Worm (Caenorhabditis elegans) whole organism, L2 larva: ENCODE measurements around the gene math-28.

Experiments used
- C34F6.9 ChIP-seq: fragments of 150-350 bp; optimal IDR thresholded peaks from 2 replicates; lab custom pipeline; 2014; ENCODE audit warnings: missing biosample characterization, missing genetic modification characterization
- F13H6.1 ChIP-seq: sonication (generic microtip); optimal IDR thresholded peaks from 2 replicates; lab custom pipeline; 2016; ENCODE audit warnings: missing genetic modification characterization, missing compliant biosample characterization
- R02D3.7 ChIP-seq: fragments of 150-350 bp; optimal IDR thresholded peaks from 2 replicates; lab custom pipeline; 2014; ENCODE audit warnings: missing biosample characterization, missing genetic modification characterization
- Y55F3AM.14 ChIP-seq: fragments of 200-800 bp; sonication (Bioruptor generic); optimal IDR thresholded peaks from 2 replicates; lab custom pipeline; 2018; ENCODE audit warnings: mild to moderate bottlenecking, missing genetic modification characterization, missing compliant biosample characterization
- alr-1 ChIP-seq: fragments of 150-350 bp; optimal IDR thresholded peaks from 2 replicates; lab custom pipeline; 2014; ENCODE audit warnings: missing biosample characterization, missing genetic modification characterization
- ceh-16 ChIP-seq: fragments of 150-350 bp; optimal IDR thresholded peaks from 2 replicates; lab custom pipeline; 2014; ENCODE audit warnings: missing biosample characterization, missing genetic modification characterization
- crh-2 ChIP-seq: sonication (generic microtip); optimal IDR thresholded peaks from 2 replicates; lab custom pipeline; 2017; ENCODE audit warnings: missing biosample characterization, missing genetic modification characterization
- egl-27 ChIP-seq: sonication (generic microtip); optimal IDR thresholded peaks from 3 replicates; lab custom pipeline; 2017; ENCODE audit warnings: missing biosample characterization, missing genetic modification reagents, missing genetic modification characterization
- elt-1 ChIP-seq: fragments of 150-350 bp; optimal IDR thresholded peaks from 2 replicates; lab custom pipeline; 2014; ENCODE audit warnings: missing biosample characterization, missing genetic modification characterization
- elt-3 ChIP-seq: sonication (generic microtip); optimal IDR thresholded peaks from 2 replicates; lab custom pipeline; 2017; ENCODE audit warnings: missing biosample characterization, missing genetic modification characterization
- fos-1 ChIP-seq: fragments of 150-350 bp; optimal IDR thresholded peaks from 2 replicates; lab custom pipeline; 2014; ENCODE audit warnings: missing biosample characterization, missing genetic modification characterization
- lin-11 ChIP-seq: fragments of 150-350 bp; sonication (generic microtip); optimal IDR thresholded peaks from 2 replicates; lab custom pipeline; 2014; ENCODE audit warnings: missing biosample characterization, missing genetic modification characterization, inconsistent platforms, mixed read lengths
- lin-13 ChIP-seq: fragments of 150-350 bp; optimal IDR thresholded peaks from 2 replicates; lab custom pipeline; 2014; ENCODE audit warnings: missing biosample characterization, missing genetic modification reagents, missing genetic modification characterization
- lin-39 ChIP-seq: fragments of 150-350 bp; optimal IDR thresholded peaks from 2 replicates; lab custom pipeline; 2014; ENCODE audit warnings: missing biosample characterization, missing genetic modification reagents, missing genetic modification characterization
- mab-5 ChIP-seq: fragments of 150-350 bp; optimal IDR thresholded peaks from 2 replicates; lab custom pipeline; 2014; ENCODE audit warnings: missing biosample characterization, missing genetic modification characterization
- mbf-1 ChIP-seq: sonication (generic microtip); optimal IDR thresholded peaks from 2 replicates; lab custom pipeline; 2017; ENCODE audit warnings: missing biosample characterization, missing genetic modification characterization
- mdl-1 ChIP-seq, 2 experiments: fragments of 150-350 bp in 1 of 2; sonication (generic microtip) in 1 of 2; optimal IDR thresholded peaks; 2 replicates each; lab custom pipeline; 2017; ENCODE audit warnings: missing biosample characterization in 2 of 2, missing genetic modification characterization in 2 of 2
- nhr-10 ChIP-seq: sonication (generic microtip); optimal IDR thresholded peaks from 2 replicates; lab custom pipeline; 2017; ENCODE audit warnings: missing biosample characterization, missing genetic modification characterization
- nhr-21 ChIP-seq: fragments of 150-350 bp; optimal IDR thresholded peaks from 2 replicates; lab custom pipeline; 2014; ENCODE audit warnings: missing biosample characterization, missing genetic modification characterization
- nhr-23 ChIP-seq: fragments of 150-350 bp; optimal IDR thresholded peaks from 2 replicates; lab custom pipeline; 2014; ENCODE audit warnings: missing biosample characterization, missing genetic modification reagents, missing genetic modification characterization
- nhr-237 ChIP-seq: fragments of 150-350 bp; optimal IDR thresholded peaks from 2 replicates; lab custom pipeline; 2014; ENCODE audit warnings: missing biosample characterization, missing genetic modification characterization
- nhr-6 ChIP-seq: fragments of 150-350 bp; optimal IDR thresholded peaks from 2 replicates; lab custom pipeline; 2014; ENCODE audit warnings: missing biosample characterization, missing genetic modification characterization
- nhr-77 ChIP-seq: fragments of 150-350 bp; optimal IDR thresholded peaks from 2 replicates; lab custom pipeline; 2014; ENCODE audit warnings: missing biosample characterization, missing genetic modification characterization
- peb-1 ChIP-seq: fragments of 150-350 bp; optimal IDR thresholded peaks from 2 replicates; lab custom pipeline; 2014; ENCODE audit warnings: missing biosample characterization, missing genetic modification characterization
- sem-4 ChIP-seq: fragments of 150-350 bp; optimal IDR thresholded peaks from 2 replicates; lab custom pipeline; 2014; ENCODE audit warnings: missing biosample characterization, missing genetic modification reagents, missing genetic modification characterization
- skn-1 ChIP-seq: sonication (generic microtip); optimal IDR thresholded peaks from 2 replicates; lab custom pipeline; 2017; ENCODE audit warnings: missing biosample characterization, missing genetic modification characterization
- sma-3 ChIP-seq: sonication (generic microtip); optimal IDR thresholded peaks from 2 replicates; lab custom pipeline; 2016; ENCODE audit warnings: missing genetic modification reagents, missing genetic modification characterization, missing compliant biosample characterization
- sma-9 ChIP-seq, 2 experiments: fragments of 150-350 bp in 1 of 2; sonication (generic microtip) in 1 of 2; optimal IDR thresholded peaks; 2 replicates each; lab custom pipeline; 2014 to 2016; ENCODE audit warnings: missing genetic modification characterization in 2 of 2, mild to moderate bottlenecking in 1 of 2, missing biosample characterization in 1 of 2, missing compliant biosample characterization in 1 of 2, missing genetic modification reagents in 1 of 2, moderate library complexity in 1 of 2
- snpc-4 ChIP-seq: fragments of 150-350 bp; optimal IDR thresholded peaks from 2 replicates; lab custom pipeline; 2014; ENCODE audit warnings: missing biosample characterization, missing genetic modification characterization
- unc-62 ChIP-seq: fragments of 150-350 bp; optimal IDR thresholded peaks from 2 replicates; lab custom pipeline; 2014; ENCODE audit warnings: missing biosample characterization, missing genetic modification reagents, missing genetic modification characterization
- zag-1 ChIP-seq: fragments of 150-350 bp; optimal IDR thresholded peaks from 2 replicates; lab custom pipeline; 2014; ENCODE audit warnings: missing biosample characterization, missing genetic modification characterization
- ztf-1 ChIP-seq: fragments of 200-800 bp; sonication (Bioruptor generic); conservative IDR thresholded peaks from 2 replicates; pipeline ENCODE4 v1.3.6; 2022; ENCODE audit warnings: missing genetic modification characterization, missing compliant biosample characterization

math-28 gene

DNA sequence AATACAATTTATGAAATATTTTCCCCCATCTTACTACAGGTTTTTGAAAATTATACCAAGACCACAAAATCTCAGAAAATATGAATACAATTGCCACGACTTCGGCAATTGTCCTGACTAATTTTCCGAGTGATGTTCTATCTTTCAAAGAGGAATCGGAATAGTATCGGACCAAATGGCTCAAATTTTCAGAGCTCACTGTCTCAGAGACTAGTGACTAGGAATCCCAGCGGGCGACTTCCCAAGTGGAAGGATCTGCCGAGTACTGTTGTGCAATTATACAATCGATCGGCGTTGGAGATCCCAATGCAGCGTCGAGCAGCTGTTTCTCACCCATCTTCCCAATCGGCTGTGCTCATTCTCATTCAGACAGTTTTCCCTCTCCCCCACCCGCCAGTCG, 37.4 kb upstream of the math-28 start, which contains the start of gene F45C12.17:
Gene F45C12.17 (plus strand): TSS at position 377 of the 400 bp plus-strand sequence.
- TF ChIP-seq zag-1: no peak

DNA sequence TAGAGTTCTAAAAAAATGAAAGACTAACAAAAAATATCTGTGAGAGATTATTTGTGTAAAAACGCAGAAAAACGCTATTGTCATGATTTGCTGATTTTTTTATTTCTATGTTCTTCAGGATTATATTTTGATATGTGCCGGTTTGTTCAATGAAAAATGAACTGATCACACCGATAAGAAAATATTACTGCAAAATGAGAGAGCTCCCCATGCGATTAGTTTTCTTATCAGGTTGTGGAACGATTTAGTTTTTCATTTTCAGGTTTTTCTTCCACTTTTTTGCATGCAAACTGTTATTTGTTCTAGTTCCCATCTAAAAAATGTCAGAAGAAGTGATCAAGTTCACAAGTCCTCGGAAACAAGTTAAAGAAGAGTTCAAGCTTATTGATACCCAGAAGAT, 34.9 kb upstream of the math-28 start, which contains the start of gene btb-9:
Gene btb-9 (plus strand): TSS at position 254 of the 400 bp plus-strand sequence.
- TF ChIP-seq fos-1 (tag; lab: Kevin White, UChicago) (peak; percentile 87), nhr-21 (tag; lab: Kevin White, UChicago) (no peak), elt-3 (tag; lab: Kevin White, UChicago) (no peak), Y55F3AM.14 (GFP tag; lab: Kevin White, UChicago) (no peak), lin-39 (tag; lab: Kevin White, UChicago) (no peak), crh-2 (peak; percentile 41), mbf-1 (tag; lab: Kevin White, UChicago) (no peak), zag-1 (no peak), sem-4 (tag; lab: Kevin White, UChicago) (no peak), alr-1 (tag; lab: Kevin White, UChicago) (no peak), peb-1 (tag; lab: Kevin White, UChicago) (no peak), ztf-1 (GFP tag; lab: Robert Waterston, UW) (no peak), nhr-10 (no peak)
- TF ChIP-seq, all 48 proteins: peak for 2

ce11 chrII:1730103-1730502, 33.1 kb upstream of the math-28 start, which contains the start of gene ceh-81:
Gene ceh-81 (plus strand): TSS chrII:1730403.
- TF ChIP-seq sem-4 (tag; lab: Kevin White, UChicago) (no peak), nhr-21 (tag; lab: Kevin White, UChicago) (no peak), R02D3.7 (tag; lab: Kevin White, UChicago) (no peak), C34F6.9 (tag; lab: Kevin White, UChicago) (no peak), nhr-6 (tag; lab: Kevin White, UChicago) (no peak), nhr-23 (tag; lab: Kevin White, UChicago) (no peak), egl-27 (tag; lab: Kevin White, UChicago) (no peak), F13H6.1 (no peak), zag-1 (no peak), lin-11 (no peak), nhr-10 (no peak), nhr-237 (no peak), elt-1 (tag; lab: Kevin White, UChicago) (no peak), sma-9 (GFP tag; optimal IDR thresholded peaks at IDR 0.05; lab: Kevin White, UChicago) (no peak), sma-9 (tag; optimal IDR thresholded peaks at IDR 0.05; lab: Kevin White, UChicago) (no peak), nhr-77 (tag; lab: Kevin White, UChicago) (no peak), mab-5 (tag; lab: Kevin White, UChicago) (no peak), mdl-1 (tag; optimal IDR thresholded peaks at IDR 0.05; lab: Kevin White, UChicago) (no peak)

- TF ChIP-seq mab-5 (tag; lab: Kevin White, UChicago) (no peak), unc-62 (GFP tag; lab: Kevin White, UChicago) (no peak), mdl-1 (tag; optimal IDR thresholded peaks at IDR 0.05; lab: Kevin White, UChicago) (no peak), ceh-16 (tag; lab: Kevin White, UChicago) (no peak), elt-3 (tag; lab: Kevin White, UChicago) (no peak), lin-11 (no peak), snpc-4 (tag; lab: Kevin White, UChicago) (no peak)
Measured at ce11 chrII:1731932-1732331, 31.2 kb upstream of the math-28 start, which contains the start of gene ceh-82. Gene ceh-82 (plus strand): TSS chrII:1732232.

ce11 chrII:1735145-1735544, 28.0 kb upstream of the math-28 start:
- TF ChIP-seq skn-1 (tag; lab: Kevin White, UChicago) (no peak), C34F6.9 (tag; lab: Kevin White, UChicago) (no peak), lin-39 (tag; lab: Kevin White, UChicago) (no peak), lin-13 (no peak), snpc-4 (tag; lab: Kevin White, UChicago) (no peak), sma-3 (GFP tag; lab: Kevin White, UChicago) (no peak), mab-5 (tag; lab: Kevin White, UChicago) (no peak), crh-2 (no peak), mbf-1 (tag; lab: Kevin White, UChicago) (no peak), nhr-6 (tag; lab: Kevin White, UChicago) (no peak), nhr-237 (no peak)
